Worm (Caenorhabditis elegans) whole organism, L3 larva: ENCODE data around the gene Y51B9A.5.

Experiments used
- R02D3.7 ChIP-seq: fragments of 150-350 bp; optimal IDR thresholded peaks from 2 replicates; lab custom pipeline; 2014; ENCODE audit warnings: missing biosample characterization, missing genetic modification characterization
- ceh-28 ChIP-seq: fragments of 150-350 bp; optimal IDR thresholded peaks from 2 replicates; lab custom pipeline; 2014; ENCODE audit warnings: missing biosample characterization, missing genetic modification reagents, missing genetic modification characterization
- ceh-82 ChIP-seq: fragments of 150-350 bp; optimal IDR thresholded peaks from 2 replicates; lab custom pipeline; 2014; ENCODE audit warnings: missing biosample characterization, missing genetic modification characterization
- ceh-9 ChIP-seq: sonication (generic microtip); optimal IDR thresholded peaks from 2 replicates; lab custom pipeline; 2018; ENCODE audit warnings: missing biosample characterization, missing genetic modification characterization
- daf-12 ChIP-seq: fragments of 150-350 bp; optimal IDR thresholded peaks from 2 replicates; lab custom pipeline; 2014; ENCODE audit warnings: missing biosample characterization, missing genetic modification reagents, missing genetic modification characterization
- egl-27 ChIP-seq: sonication (generic microtip); optimal IDR thresholded peaks from 4 replicates; lab custom pipeline; 2017; ENCODE audit warnings: missing biosample characterization, missing genetic modification reagents, missing genetic modification characterization
- egl-5 ChIP-seq: fragments of 150-350 bp; optimal IDR thresholded peaks from 2 replicates; lab custom pipeline; 2017; ENCODE audit warnings: missing biosample characterization, missing genetic modification reagents, missing genetic modification characterization, inconsistent platforms
- elt-2 ChIP-seq: sonication (generic microtip); optimal IDR thresholded peaks from 2 replicates; lab custom pipeline; 2016; ENCODE audit warnings: missing genetic modification reagents, mild to moderate bottlenecking, missing genetic modification characterization, missing compliant biosample characterization
- elt-3 ChIP-seq, 3 experiments: fragments of 150-350 bp in 1 of 3; sonication (generic microtip) in 2 of 3; optimal IDR thresholded peaks; 2 replicates in 2 of 3; 4 replicates in 1 of 3; lab custom pipeline; 2014 to 2017; ENCODE audit warnings: missing biosample characterization in 3 of 3, missing genetic modification characterization in 3 of 3
- fkh-10 ChIP-seq: sonication (generic microtip); optimal IDR thresholded peaks from 2 replicates; lab custom pipeline; 2017; ENCODE audit warnings: missing biosample characterization, missing genetic modification reagents, missing genetic modification characterization
- fkh-2 ChIP-seq: fragments of 150-350 bp; optimal IDR thresholded peaks from 2 replicates; lab custom pipeline; 2014; ENCODE audit warnings: missing biosample characterization, missing genetic modification reagents, missing genetic modification characterization
- hmg-11 ChIP-seq: sonication (generic microtip); optimal IDR thresholded peaks from 2 replicates; lab custom pipeline; 2016; ENCODE audit warnings: missing genetic modification characterization, missing compliant biosample characterization
- jun-1 ChIP-seq: fragments of 150-350 bp; optimal IDR thresholded peaks from 2 replicates; lab custom pipeline; 2014; ENCODE audit warnings: missing biosample characterization, missing genetic modification reagents, missing genetic modification characterization
- lin-15B ChIP-seq: fragments of 150-350 bp; optimal IDR thresholded peaks from 2 replicates; lab custom pipeline; 2014; ENCODE audit warnings: missing biosample characterization, missing genetic modification characterization
- lin-39 ChIP-seq: fragments of 150-350 bp; optimal IDR thresholded peaks from 2 replicates; lab custom pipeline; 2018; ENCODE audit warnings: missing biosample characterization, missing genetic modification reagents, missing genetic modification characterization
- lsy-12 ChIP-seq: sonication (generic microtip); optimal IDR thresholded peaks from 2 replicates; lab custom pipeline; 2016; ENCODE audit warnings: mild to moderate bottlenecking, missing genetic modification characterization, missing compliant biosample characterization
- mdl-1 ChIP-seq: fragments of 150-350 bp; optimal IDR thresholded peaks from 2 replicates; lab custom pipeline; 2014; ENCODE audit warnings: missing biosample characterization, missing genetic modification characterization
- mml-1 ChIP-seq: fragments of 150-350 bp; sonication (generic microtip); optimal IDR thresholded peaks from 3 replicates; lab custom pipeline; 2014; ENCODE audit warnings: missing biosample characterization, missing genetic modification characterization
- nfya-1 ChIP-seq: sonication (generic microtip); optimal IDR thresholded peaks from 2 replicates; lab custom pipeline; 2017; ENCODE audit warnings: missing genetic modification characterization, mild to moderate bottlenecking, missing compliant biosample characterization, antibody characterized with exemption, moderate library complexity; ENCODE audit not compliant: insufficient read depth
- nhr-11 ChIP-seq: fragments of 150-350 bp; optimal IDR thresholded peaks from 2 replicates; lab custom pipeline; 2014; ENCODE audit warnings: missing biosample characterization, missing genetic modification characterization
- nhr-12 ChIP-seq: fragments of 150-350 bp; optimal IDR thresholded peaks from 2 replicates; lab custom pipeline; 2014; ENCODE audit warnings: missing biosample characterization, missing genetic modification characterization
- nhr-23 ChIP-seq: fragments of 150-350 bp; optimal IDR thresholded peaks from 2 replicates; lab custom pipeline; 2014; ENCODE audit warnings: missing biosample characterization, missing genetic modification reagents, missing genetic modification characterization
- nhr-237 ChIP-seq: fragments of 150-350 bp; optimal IDR thresholded peaks from 2 replicates; lab custom pipeline; 2014; ENCODE audit warnings: missing biosample characterization, missing genetic modification characterization
- nhr-25 ChIP-seq: sonication (generic microtip); optimal IDR thresholded peaks from 2 replicates; lab custom pipeline; 2017; ENCODE audit warnings: missing biosample characterization, missing genetic modification characterization
- nhr-28 ChIP-seq: fragments of 150-350 bp; optimal IDR thresholded peaks from 2 replicates; lab custom pipeline; 2014; ENCODE audit warnings: missing biosample characterization, missing genetic modification characterization
- nhr-43 ChIP-seq: sonication (generic microtip); optimal IDR thresholded peaks from 2 replicates; lab custom pipeline; 2016; ENCODE audit warnings: mild to moderate bottlenecking, missing genetic modification characterization, missing compliant biosample characterization; ENCODE audit not compliant: poor library complexity, severe bottlenecking
- nhr-67 ChIP-seq: fragments of 150-350 bp; optimal IDR thresholded peaks from 2 replicates; lab custom pipeline; 2014; ENCODE audit warnings: missing biosample characterization, missing genetic modification characterization
- nhr-76 ChIP-seq: fragments of 150-350 bp; sonication (generic microtip); optimal IDR thresholded peaks from 5 replicates; lab custom pipeline; 2014; ENCODE audit warnings: missing biosample characterization, missing genetic modification characterization
- nhr-77 ChIP-seq: fragments of 150-350 bp; optimal IDR thresholded peaks from 2 replicates; lab custom pipeline; 2014; ENCODE audit warnings: missing biosample characterization, missing genetic modification characterization
- pha-4 ChIP-seq: fragments of 150-350 bp; optimal IDR thresholded peaks from 2 replicates; lab custom pipeline; 2014; ENCODE audit warnings: missing biosample characterization, missing genetic modification reagents, missing genetic modification characterization
- pqm-1 ChIP-seq: fragments of 150-350 bp; optimal IDR thresholded peaks from 2 replicates; lab custom pipeline; 2017; ENCODE audit warnings: missing biosample characterization, missing genetic modification characterization, inconsistent platforms
- sea-2 ChIP-seq: fragments of 150-350 bp; sonication (generic microtip); optimal IDR thresholded peaks from 4 replicates; lab custom pipeline; 2014; ENCODE audit warnings: missing biosample characterization, missing genetic modification reagents, missing genetic modification characterization
- skn-1 ChIP-seq: fragments of 150-350 bp; optimal IDR thresholded peaks from 2 replicates; lab custom pipeline; 2014; ENCODE audit warnings: missing biosample characterization, missing genetic modification characterization
- snpc-4 ChIP-seq: fragments of 150-350 bp; optimal IDR thresholded peaks from 2 replicates; lab custom pipeline; 2014; ENCODE audit warnings: missing biosample characterization, missing genetic modification characterization
- tbx-2 ChIP-seq: sonication (generic microtip); optimal IDR thresholded peaks from 2 replicates; lab custom pipeline; 2016; ENCODE audit warnings: mild to moderate bottlenecking, missing genetic modification characterization, missing compliant biosample characterization
- unc-39 ChIP-seq: sonication (generic microtip); optimal IDR thresholded peaks from 4 replicates; lab custom pipeline; 2017; ENCODE audit warnings: missing biosample characterization, missing genetic modification characterization
- unc-62 ChIP-seq: fragments of 150-350 bp; sonication (generic microtip); optimal IDR thresholded peaks from 4 replicates; lab custom pipeline; 2014; ENCODE audit warnings: missing biosample characterization, missing genetic modification reagents, missing genetic modification characterization
- zag-1 ChIP-seq: fragments of 150-350 bp; optimal IDR thresholded peaks from 2 replicates; lab custom pipeline; 2014; ENCODE audit warnings: missing biosample characterization, missing genetic modification characterization
- ztf-11 ChIP-seq: fragments of 150-350 bp; optimal IDR thresholded peaks from 2 replicates; lab custom pipeline; 2014; ENCODE audit warnings: missing biosample characterization, missing genetic modification characterization
- ztf-4 ChIP-seq: fragments of 150-350 bp; optimal IDR thresholded peaks from 2 replicates; lab custom pipeline; 2014; ENCODE audit warnings: missing biosample characterization, missing genetic modification characterization

Gene Y51B9A.5

DNA sequence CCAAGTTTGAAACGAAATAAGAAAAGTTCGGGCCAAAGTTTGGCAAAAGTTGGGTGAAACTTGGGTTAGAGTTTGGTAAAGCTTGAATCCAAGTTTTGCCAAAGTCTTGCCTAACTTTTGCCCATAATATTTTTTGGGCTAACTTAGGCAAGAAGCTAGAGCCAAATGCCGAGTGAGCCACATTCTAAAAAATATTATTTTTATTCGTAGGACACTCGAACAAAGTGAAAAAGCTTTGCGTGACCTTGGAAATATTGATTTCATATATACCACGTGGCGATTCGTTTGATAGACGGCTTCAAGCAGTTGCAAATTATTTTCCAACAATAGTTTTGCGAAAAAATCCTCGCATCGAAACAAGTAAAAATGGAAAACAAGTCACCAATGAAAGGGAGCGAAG lies at the start of gene Y51B9A.5:
Gene Y51B9A.5, plus strand, starts transcription at position 301 of the 400 bp plus-strand sequence.
- TF ChIP-seq nhr-237 (tag; lab: Kevin White, UChicago) (no peak), zag-1 (tag; lab: Kevin White, UChicago) (no peak), egl-5 (tag; lab: Kevin White, UChicago) (no peak), nhr-23 (no peak), snpc-4 (tag; lab: Kevin White, UChicago) (no peak), lin-39 (tag; lab: Kevin White, UChicago) (no peak), elt-2 (tag; lab: Kevin White, UChicago) (no peak), lsy-12 (no peak), nhr-28 (tag; lab: Kevin White, UChicago) (no peak), unc-39 (tag; lab: Kevin White, UChicago) (no peak), egl-27 (no peak), nhr-11 (no peak), ztf-11 (tag; lab: Kevin White, UChicago) (no peak), ceh-9 (tag; lab: Kevin White, UChicago) (no peak), lin-15B (tag; lab: Kevin White, UChicago) (no peak), pqm-1 (no peak), sea-2 (GFP tag; lab: Kevin White, UChicago) (no peak)

DNA sequence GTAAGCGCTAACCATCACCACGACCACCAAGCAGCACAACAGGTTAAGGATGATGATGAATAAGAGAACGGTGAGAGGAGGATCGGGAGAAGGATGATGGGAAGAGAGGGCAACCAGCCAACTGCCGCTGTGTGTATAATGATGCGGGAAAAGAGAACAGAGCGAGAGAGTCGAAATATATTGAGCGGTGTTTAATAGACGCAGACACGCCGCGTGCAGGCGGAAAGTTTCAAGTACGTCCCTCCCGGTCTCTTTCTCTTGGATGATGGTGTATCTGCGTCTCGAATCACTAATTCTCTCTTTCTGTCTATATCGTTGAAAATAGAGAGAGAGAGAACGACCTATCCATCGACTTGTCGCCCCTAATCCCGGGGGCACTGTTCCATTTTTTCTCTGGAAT lies 47.2 kb upstream of the Y51B9A.5 start:
- TF ChIP-seq ceh-28 (tag; lab: Kevin White, UChicago) (peak; percentile 43), lin-39 (tag; lab: Kevin White, UChicago) (peak; percentile 63), nhr-43 (peak; percentile 58), nfya-1 (peak; percentile 70), zag-1 (tag; lab: Kevin White, UChicago) (no peak), elt-2 (tag; lab: Kevin White, UChicago) (peak; percentile 16), nhr-23 (peak; percentile 77), pha-4 (tag; lab: Kevin White, UChicago) (peak; percentile 32), unc-62 (GFP tag; lab: Kevin White, UChicago) (no peak), mml-1 (tag; lab: Kevin White, UChicago) (no peak), elt-3 (tag; optimal IDR thresholded peaks at IDR 0.05; lab: Kevin White, UChicago) (no peak), lin-15B (tag; lab: Kevin White, UChicago) (peak; percentile 27), snpc-4 (tag; lab: Kevin White, UChicago) (peak; percentile 64), fkh-2 (tag; lab: Kevin White, UChicago) (no peak), R02D3.7 (tag; lab: Kevin White, UChicago) (peak; percentile 27), mdl-1 (peak; percentile 6), hmg-11 (tag; lab: Kevin White, UChicago) (peak; percentile 74), tbx-2 (tag; lab: Kevin White, UChicago) (peak; percentile 3), lsy-12 (peak; percentile 8), egl-5 (tag; lab: Kevin White, UChicago) (peak; percentile 66)

DNA sequence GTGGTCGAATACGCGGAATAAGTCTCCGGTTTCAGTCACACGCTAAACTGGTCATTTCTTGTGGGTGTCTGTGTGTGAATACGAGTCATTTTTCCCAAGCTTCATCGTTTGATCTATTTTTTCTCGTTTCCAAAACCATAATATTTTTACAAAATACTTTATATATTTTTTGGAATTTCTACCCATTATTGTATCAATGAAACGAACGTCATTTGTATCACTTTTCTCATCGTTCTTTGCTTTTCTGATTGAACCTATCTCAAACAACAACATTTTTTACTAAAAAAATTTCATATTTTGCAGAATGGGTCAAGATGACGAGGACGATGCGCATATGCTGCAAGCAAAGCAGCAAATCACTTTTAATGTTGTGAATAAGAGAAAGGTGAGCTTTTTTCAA lies 45.7 kb upstream of the Y51B9A.5 start, which contains the start of gene mel-11:
Gene mel-11, plus strand, starts transcription at position 301 of the 400 bp plus-strand sequence.
- TF ChIP-seq ceh-28 (tag; lab: Kevin White, UChicago) (no peak), lsy-12 (no peak), ztf-4 (tag; lab: Kevin White, UChicago) (no peak), nhr-43 (no peak), egl-5 (tag; lab: Kevin White, UChicago) (no peak), zag-1 (tag; lab: Kevin White, UChicago) (no peak), daf-12 (no peak), mml-1 (tag; lab: Kevin White, UChicago) (no peak), nhr-23 (no peak), skn-1 (no peak), pqm-1 (no peak), ceh-9 (tag; lab: Kevin White, UChicago) (no peak), nhr-67 (tag; lab: Kevin White, UChicago) (no peak)

ce11 chrII:9362249-9362648 lies 41.7 kb upstream of the Y51B9A.5 start:
- TF ChIP-seq nhr-25 (tag; lab: Kevin White, UChicago) (no peak), fkh-10 (no peak), egl-27 (no peak), nhr-12 (tag; lab: Kevin White, UChicago) (no peak), nhr-23 (no peak), lin-39 (tag; lab: Kevin White, UChicago) (no peak), egl-5 (tag; lab: Kevin White, UChicago) (no peak), nhr-237 (tag; lab: Kevin White, UChicago) (no peak), pha-4 (tag; lab: Kevin White, UChicago) (no peak), snpc-4 (tag; lab: Kevin White, UChicago) (no peak), ceh-82 (tag; lab: Kevin White, UChicago) (no peak), nhr-43 (no peak), jun-1 (tag; lab: Kevin White, UChicago) (no peak), unc-62 (GFP tag; lab: Kevin White, UChicago) (no peak), unc-39 (tag; lab: Kevin White, UChicago) (no peak), mml-1 (tag; lab: Kevin White, UChicago) (no peak), zag-1 (tag; lab: Kevin White, UChicago) (no peak), nhr-77 (tag; lab: Kevin White, UChicago) (no peak), ztf-4 (tag; lab: Kevin White, UChicago) (no peak), nhr-76 (tag; lab: Kevin White, UChicago) (no peak)
